Worm (Caenorhabditis elegans) whole organism, L1 larva: ENCODE data around the gene col-13.

Experiments
- C16A3.4 ChIP-seq: fragments of 150-350 bp; optimal IDR thresholded peaks from 2 replicates; lab custom pipeline; 2014; ENCODE audit warnings: missing biosample characterization, missing genetic modification characterization
- F16B12.6 ChIP-seq: fragments of 150-350 bp; optimal IDR thresholded peaks from 2 replicates; lab custom pipeline; 2014; ENCODE audit warnings: missing biosample characterization, missing genetic modification characterization
- Y116A8C.19 ChIP-seq: sonication (generic microtip); optimal IDR thresholded peaks from 2 replicates; lab custom pipeline; 2016; ENCODE audit warnings: missing compliant biosample characterization, missing genetic modification characterization, borderline replicate concordance
- aha-1 ChIP-seq: fragments of 150-350 bp; optimal IDR thresholded peaks from 2 replicates; lab custom pipeline; 2014; ENCODE audit warnings: missing biosample characterization, missing genetic modification characterization
- ama-1 ChIP-seq: fragments of 150-350 bp; optimal IDR thresholded peaks from 2 replicates; lab custom pipeline; 2014
- blmp-1 ChIP-seq: fragments of 150-350 bp; optimal IDR thresholded peaks from 2 replicates; lab custom pipeline; 2014; ENCODE audit warnings: missing biosample characterization, missing genetic modification characterization
- ceh-63 ChIP-seq: fragments of 200-800 bp; sonication (Bioruptor generic); optimal IDR thresholded peaks from 2 replicates; lab custom pipeline; 2018; ENCODE audit warnings: mild to moderate bottlenecking, missing genetic modification characterization, missing compliant biosample characterization
- ceh-82 ChIP-seq, 3 experiments: fragments of 150-350 bp in 1 of 3; sonication (generic microtip) in 2 of 3; optimal IDR thresholded peaks; 2 replicates each; lab custom pipeline; 2014 to 2017; ENCODE audit warnings: missing biosample characterization in 3 of 3, missing genetic modification characterization in 3 of 3
- efl-1 ChIP-seq, 4 experiments: fragments of 150-350 bp; optimal IDR thresholded peaks in 3 of 4; peaks in 1 of 4; 1 replicate in 1 of 4; 2 replicates in 3 of 4; lab custom pipeline; 2014; ENCODE audit warnings: missing biosample characterization in 2 of 4, missing genetic modification characterization in 2 of 4, missing genetic modification reagents in 2 of 4
- egl-27 ChIP-seq, 2 experiments: fragments of 150-350 bp in 1 of 2; sonication (generic microtip); optimal IDR thresholded peaks; 3 replicates each; lab custom pipeline; 2017 to 2018; ENCODE audit warnings: missing biosample characterization in 2 of 2, missing genetic modification characterization in 2 of 2, missing genetic modification reagents in 2 of 2
- elt-2 ChIP-seq: sonication (generic microtip); optimal IDR thresholded peaks from 2 replicates; lab custom pipeline; 2016; ENCODE audit warnings: missing genetic modification characterization, mild to moderate bottlenecking, inconsistent platforms, missing compliant biosample characterization, missing genetic modification reagents
- fkh-10 ChIP-seq: sonication (generic microtip); optimal IDR thresholded peaks from 2 replicates; lab custom pipeline; 2017; ENCODE audit warnings: missing biosample characterization, missing genetic modification reagents, missing genetic modification characterization
- fkh-4 ChIP-seq: sonication (generic microtip); optimal IDR thresholded peaks from 2 replicates; lab custom pipeline; 2016; ENCODE audit warnings: missing compliant biosample characterization, missing genetic modification characterization, borderline replicate concordance
- fkh-8 ChIP-seq: sonication (generic microtip); optimal IDR thresholded peaks from 2 replicates; lab custom pipeline; 2016; ENCODE audit warnings: mild to moderate bottlenecking, missing genetic modification characterization, missing compliant biosample characterization
- grh-1 ChIP-seq: fragments of 200-800 bp; sonication (Bioruptor generic); IDR thresholded peaks from 2 replicates; pipeline ENCODE4 v1.3.6; 2022; ENCODE audit warnings: missing genetic modification reagents, missing genetic modification characterization, missing compliant biosample characterization
- hlh-17 ChIP-seq: fragments of 200-800 bp; sonication (Bioruptor generic); optimal IDR thresholded peaks from 2 replicates; lab custom pipeline; 2018; ENCODE audit warnings: missing genetic modification characterization, mild to moderate bottlenecking, missing compliant biosample characterization, moderate library complexity, borderline replicate concordance
- hlh-4 ChIP-seq: sonication (generic microtip); optimal IDR thresholded peaks from 2 replicates; lab custom pipeline; 2016; ENCODE audit warnings: mild to moderate bottlenecking, missing genetic modification characterization, missing compliant biosample characterization
- irx-1 ChIP-seq: sonication (generic microtip); optimal IDR thresholded peaks from 2 replicates; lab custom pipeline; 2016; ENCODE audit warnings: missing genetic modification characterization, missing compliant biosample characterization
- jun-1 ChIP-seq: fragments of 150-350 bp; optimal IDR thresholded peaks from 2 replicates; lab custom pipeline; 2014; ENCODE audit warnings: missing biosample characterization, missing genetic modification reagents, missing genetic modification characterization
- lin-13 ChIP-seq: fragments of 150-350 bp; optimal IDR thresholded peaks from 2 replicates; lab custom pipeline; 2014; ENCODE audit warnings: missing biosample characterization, missing genetic modification reagents, missing genetic modification characterization
- lin-14 ChIP-seq: fragments of 200-800 bp; sonication (Bioruptor generic); optimal IDR thresholded peaks from 2 replicates; lab custom pipeline; 2018; ENCODE audit warnings: mild to moderate bottlenecking, missing genetic modification characterization, moderate library complexity, missing compliant biosample characterization
- lin-39 ChIP-seq: fragments of 150-350 bp; optimal IDR thresholded peaks from 2 replicates; lab custom pipeline; 2014; ENCODE audit warnings: missing biosample characterization, missing genetic modification reagents, missing genetic modification characterization
- lsy-2 ChIP-seq, 2 experiments: fragments of 150-350 bp; optimal IDR thresholded peaks; 2 replicates each; lab custom pipeline; 2014; ENCODE audit warnings: missing biosample characterization in 2 of 2, missing genetic modification characterization in 2 of 2
- mab-9 ChIP-seq: fragments of 200-800 bp; sonication (Bioruptor generic); IDR thresholded peaks from 2 replicates; pipeline ENCODE4 v1.3.6; 2022; ENCODE audit warnings: missing genetic modification reagents, missing genetic modification characterization, missing compliant biosample characterization
- mef-2 ChIP-seq: fragments of 150-350 bp; optimal IDR thresholded peaks from 2 replicates; lab custom pipeline; 2014; ENCODE audit warnings: missing biosample characterization, missing genetic modification characterization
- nhr-12 ChIP-seq: sonication (generic microtip); optimal IDR thresholded peaks from 2 replicates; lab custom pipeline; 2017; ENCODE audit warnings: missing biosample characterization, missing genetic modification characterization
- nhr-19 ChIP-seq: fragments of 200-800 bp; sonication (Bioruptor generic); conservative IDR thresholded peaks from 2 replicates; pipeline ENCODE4 v1.3.6; 2022; ENCODE audit warnings: missing genetic modification characterization, missing compliant biosample characterization
- nhr-20 ChIP-seq: sonication (generic microtip); optimal IDR thresholded peaks from 2 replicates; lab custom pipeline; 2016; ENCODE audit warnings: mild to moderate bottlenecking, missing genetic modification characterization, missing compliant biosample characterization
- nhr-237 ChIP-seq: fragments of 150-350 bp; optimal IDR thresholded peaks from 2 replicates; lab custom pipeline; 2014; ENCODE audit warnings: missing biosample characterization, missing genetic modification characterization
- nhr-71 ChIP-seq: sonication (generic microtip); optimal IDR thresholded peaks from 2 replicates; lab custom pipeline; 2016; ENCODE audit warnings: mild to moderate bottlenecking, missing genetic modification characterization, moderate library complexity, missing compliant biosample characterization
- nhr-77 ChIP-seq: fragments of 150-350 bp; optimal IDR thresholded peaks from 2 replicates; lab custom pipeline; 2014; ENCODE audit warnings: missing biosample characterization, missing genetic modification characterization
- nhr-84 ChIP-seq: sonication (generic microtip); optimal IDR thresholded peaks from 2 replicates; lab custom pipeline; 2017; ENCODE audit warnings: missing biosample characterization, missing genetic modification characterization
- nhr-85 ChIP-seq: sonication (generic microtip); peaks from one replicate; lab custom pipeline; 2016; ENCODE audit warnings: missing genetic modification characterization, inconsistent platforms, missing compliant biosample characterization
- pag-3 ChIP-seq: sonication (generic microtip); optimal IDR thresholded peaks from 2 replicates; lab custom pipeline; 2017; ENCODE audit warnings: missing genetic modification characterization, mild to moderate bottlenecking, missing compliant biosample characterization, antibody characterized with exemption, borderline replicate concordance; ENCODE audit not compliant: insufficient read depth
- pqm-1 ChIP-seq: sonication (generic microtip); optimal IDR thresholded peaks from 3 replicates; lab custom pipeline; 2017; ENCODE audit warnings: missing biosample characterization, missing genetic modification characterization
- rnt-1 ChIP-seq: sonication (generic microtip); optimal IDR thresholded peaks from 2 replicates; lab custom pipeline; 2016; ENCODE audit warnings: mild to moderate bottlenecking, missing genetic modification characterization, moderate library complexity, missing compliant biosample characterization
- snpc-4 ChIP-seq: fragments of 150-350 bp; optimal IDR thresholded peaks from 2 replicates; lab custom pipeline; 2014; ENCODE audit warnings: missing biosample characterization, missing genetic modification characterization
- sox-4 ChIP-seq: sonication (generic microtip); optimal IDR thresholded peaks from 2 replicates; lab custom pipeline; 2016; ENCODE audit warnings: missing genetic modification characterization, missing compliant biosample characterization
- sup-37 ChIP-seq: fragments of 200-800 bp; sonication (Bioruptor generic); optimal IDR thresholded peaks from 2 replicates; lab custom pipeline; 2018; ENCODE audit warnings: mild to moderate bottlenecking, missing genetic modification characterization, missing compliant biosample characterization
- swsn-7 ChIP-seq: sonication (generic microtip); optimal IDR thresholded peaks from 2 replicates; lab custom pipeline; 2016; ENCODE audit warnings: missing genetic modification characterization, missing compliant biosample characterization
- tbx-2 ChIP-seq: sonication (generic microtip); optimal IDR thresholded peaks from 2 replicates; lab custom pipeline; 2016; ENCODE audit warnings: missing genetic modification characterization, missing compliant biosample characterization
- tlp-1 ChIP-seq: fragments of 150-350 bp; optimal IDR thresholded peaks from 2 replicates; lab custom pipeline; 2014; ENCODE audit warnings: missing biosample characterization, missing genetic modification characterization
- unc-130 ChIP-seq: fragments of 150-350 bp; optimal IDR thresholded peaks from 2 replicates; lab custom pipeline; 2017; ENCODE audit warnings: missing biosample characterization, missing genetic modification characterization, inconsistent platforms
- xbp-1 ChIP-seq: sonication (generic microtip); optimal IDR thresholded peaks from 2 replicates; lab custom pipeline; 2016; ENCODE audit warnings: missing genetic modification characterization, missing compliant biosample characterization
- zip-4 ChIP-seq: fragments of 200-800 bp; sonication (Bioruptor generic); optimal IDR thresholded peaks from 2 replicates; lab custom pipeline; 2018; ENCODE audit warnings: mild to moderate bottlenecking, missing genetic modification characterization, moderate library complexity, missing compliant biosample characterization
- ztf-4 ChIP-seq: fragments of 150-350 bp; optimal IDR thresholded peaks from 2 replicates; lab custom pipeline; 2014; ENCODE audit warnings: missing biosample characterization, missing genetic modification characterization

col-13 gene

ce11 chrV:10468190-10468589 is 46.5 kb upstream of the col-13 start, which contains the start of gene egl-9 (continued):
- TF ChIP-seq fkh-10 (GFP tag; lab: Kevin White, UChicago) (no peak), elt-2 (tag; lab: Kevin White, UChicago) (peak; percentile 68), grh-1 (no peak), sox-4 (tag; lab: Kevin White, UChicago) (no peak), mef-2 (tag; lab: Kevin White, UChicago) (no peak), aha-1 (tag; lab: Kevin White, UChicago) (no peak)

- TF ChIP-seq tlp-1 (no peak), lin-13 (GFP tag; lab: Kevin White, UChicago) (no peak), F16B12.6 (no peak), tbx-2 (tag; lab: Kevin White, UChicago) (no peak), lin-14 (GFP tag; lab: Kevin White, UChicago) (no peak), lsy-2 (tag; optimal IDR thresholded peaks at IDR 0.05; lab: Kevin White, UChicago) (no peak), lin-39 (no peak), nhr-77 (no peak), hlh-4 (no peak), nhr-19 (GFP tag; lab: Robert Waterston, UW) (no peak), nhr-237 (tag; lab: Kevin White, UChicago) (no peak), nhr-85 (tag; lab: Kevin White, UChicago) (no peak), nhr-84 (no peak), fkh-4 (tag; lab: Kevin White, UChicago) (no peak), hlh-17 (no peak), nhr-71 (tag; lab: Kevin White, UChicago) (no peak)
Measured at ce11 chrV:10467659-10468058, 46.0 kb upstream of the col-13 start.

- TF ChIP-seq jun-1 (tag; lab: Kevin White, UChicago) (no peak), unc-130 (tag; lab: Kevin White, UChicago) (peak; percentile 8), hlh-17 (no peak), rnt-1 (tag; lab: Kevin White, UChicago) (peak; percentile 57), pag-3 (peak; percentile 36), zip-4 (no peak), blmp-1 (tag; lab: Kevin White, UChicago) (peak; percentile 9)
Measured at ce11 chrV:10467104-10467503, 45.4 kb upstream of the col-13 start.

ce11 chrV:10466607-10467092 is 44.9 kb upstream of the col-13 start:
- TF ChIP-seq rnt-1 (tag; lab: Kevin White, UChicago) (peak; percentile 89), nhr-12 (tag; lab: Kevin White, UChicago) (no peak), nhr-77 (peak; percentile 96), irx-1 (tag; lab: Kevin White, UChicago) (peak; percentile 84), snpc-4 (tag; lab: Kevin White, UChicago) (peak; percentile 60), nhr-19 (GFP tag; lab: Robert Waterston, UW) (peak; percentile 93), nhr-85 (tag; lab: Kevin White, UChicago) (peak; percentile 99), fkh-8 (peak; percentile 99), zip-4 (peak; percentile 56), lin-39 (peak; percentile 55), sup-37 (GFP tag; lab: Kevin White, UChicago) (peak; percentile 15), ztf-4 (tag; lab: Kevin White, UChicago) (peak; percentile 96), swsn-7 (tag; lab: Kevin White, UChicago) (peak; percentile 95), ceh-63 (GFP tag; lab: Kevin White, UChicago) (no peak), F16B12.6 (peak; percentile 24), egl-27 (tag; optimal IDR thresholded peaks at IDR 0.05; lab: Kevin White, UChicago) (peak; percentile 92 to 99), tbx-2 (tag; lab: Kevin White, UChicago) (peak; percentile 95), ceh-82 (tag; optimal IDR thresholded peaks at IDR 0.05; lab: Kevin White, UChicago) (peak; percentile 93 to 95 (median 94)), mab-9 (GFP tag; lab: Robert Waterston, UW) (peak; percentile 80), pqm-1 (tag; lab: Kevin White, UChicago) (peak; percentile 38), fkh-4 (tag; lab: Kevin White, UChicago) (no peak), fkh-10 (GFP tag; lab: Kevin White, UChicago) (peak; percentile 95), xbp-1 (tag; lab: Kevin White, UChicago) (peak; percentile 86), sox-4 (tag; lab: Kevin White, UChicago) (peak; percentile 80), C16A3.4 (tag; lab: Kevin White, UChicago) (peak; percentile 95), nhr-20 (tag; lab: Kevin White, UChicago) (peak; percentile 98), ama-1 (lab: Kevin White, UChicago) (peak; percentile 76), efl-1 (optimal IDR thresholded peaks at IDR 0.05; lab: Kevin White, UChicago) (peak; percentile 85 to 91), efl-1 (GFP tag; optimal IDR thresholded peaks at IDR 0.05 in 1 of 2; lab: Kevin White, UChicago) (peak; percentile 55 to 96), unc-130 (tag; lab: Kevin White, UChicago) (peak; percentile 74), Y116A8C.19 (tag; lab: Kevin White, UChicago) (no peak)
